Worm (Caenorhabditis elegans) whole organism, L1 larva: ENCODE results near the gene ZK185.2.

Experiments used
- C16A3.4 ChIP-seq: fragments of 150-350 bp; optimal IDR thresholded peaks from 2 replicates; lab custom pipeline; 2014; ENCODE audit warnings: missing biosample characterization, missing genetic modification characterization
- ceh-82 ChIP-seq, 3 experiments: fragments of 150-350 bp in 1 of 3; sonication (generic microtip) in 2 of 3; optimal IDR thresholded peaks; 2 replicates each; lab custom pipeline; 2014 to 2017; ENCODE audit warnings: missing biosample characterization in 3 of 3, missing genetic modification characterization in 3 of 3
- dpl-1 ChIP-seq, 3 experiments: fragments of 150-350 bp in 2 of 3; sonication (generic microtip) in 1 of 3; optimal IDR thresholded peaks; 2 replicates each; lab custom pipeline; 2014 to 2017; ENCODE audit warnings: missing biosample characterization in 3 of 3, missing genetic modification characterization in 3 of 3, missing genetic modification reagents in 3 of 3
- fkh-10 ChIP-seq: sonication (generic microtip); optimal IDR thresholded peaks from 2 replicates; lab custom pipeline; 2017; ENCODE audit warnings: missing biosample characterization, missing genetic modification reagents, missing genetic modification characterization
- mef-2 ChIP-seq: fragments of 150-350 bp; optimal IDR thresholded peaks from 2 replicates; lab custom pipeline; 2014; ENCODE audit warnings: missing biosample characterization, missing genetic modification characterization
- sptf-1 ChIP-seq: fragments of 150-350 bp; optimal IDR thresholded peaks from 2 replicates; lab custom pipeline; 2014; ENCODE audit warnings: missing biosample characterization, missing genetic modification characterization
- unc-62 ChIP-seq: fragments of 150-350 bp; optimal IDR thresholded peaks from 2 replicates; lab custom pipeline; 2014; ENCODE audit warnings: missing biosample characterization, missing genetic modification reagents, missing genetic modification characterization
- ztf-4 ChIP-seq: fragments of 150-350 bp; optimal IDR thresholded peaks from 2 replicates; lab custom pipeline; 2014; ENCODE audit warnings: missing biosample characterization, missing genetic modification characterization

- no peak for TF ChIP-seq ceh-82 (tag; optimal IDR thresholded peaks at IDR 0.05; lab: Kevin White, UChicago)
- TF ChIP-seq unc-62: no peak
- TF ChIP-seq fkh-10: no peak
- TF ChIP-seq ztf-4 (tag; lab: Kevin White, UChicago): no peak
- no peak for TF ChIP-seq C16A3.4 (tag; lab: Kevin White, UChicago)
- TF ChIP-seq mef-2 (tag; lab: Kevin White, UChicago): no peak
- TF ChIP-seq dpl-1 (GFP tag; optimal IDR thresholded peaks at IDR 0.05; lab: Kevin White, UChicago): no peak
- no peak for TF ChIP-seq sptf-1 (tag; lab: Kevin White, UChicago)
Observed at ce11 chrIV:4517066-4517465, 19.3 kb upstream of the ZK185.2 start, which contains the start of gene ZK180.5.
